Worm (Caenorhabditis elegans) whole organism, midembryonic: ENCODE data around the gene F18E9.4.

Experiments used
- cog-1 ChIP-seq: sonication (generic microtip); optimal IDR thresholded peaks from 2 replicates; lab custom pipeline; 2016; ENCODE audit warnings: missing genetic modification characterization, missing compliant biosample characterization
- flt-1 ChIP-seq: fragments of 200-800 bp; sonication (Bioruptor generic); IDR thresholded peaks from 2 replicates; pipeline ENCODE4 v1.3.6; 2022; ENCODE audit warnings: missing genetic modification characterization, missing compliant biosample characterization
- med-1 ChIP-seq: sonication (generic microtip); optimal IDR thresholded peaks from 2 replicates; lab custom pipeline; 2017; ENCODE audit warnings: missing genetic modification characterization, mild to moderate bottlenecking, missing compliant biosample characterization, antibody characterized with exemption, missing genetic modification reagents; ENCODE audit not compliant: insufficient read depth
- tab-1 ChIP-seq: fragments of 200-800 bp; sonication (Bioruptor generic); IDR thresholded peaks from 2 replicates; pipeline ENCODE4 v1.3.6; 2022; ENCODE audit warnings: missing genetic modification characterization, missing compliant biosample characterization
- ztf-23 ChIP-seq: fragments of 200-800 bp; sonication (Bioruptor generic); IDR thresholded peaks from 2 replicates; pipeline ENCODE4 v1.3.6; 2022; ENCODE audit warnings: missing genetic modification reagents, missing genetic modification characterization, missing compliant biosample characterization
- ztf-29 ChIP-seq: fragments of 200-800 bp; sonication (Bioruptor generic); IDR thresholded peaks from 2 replicates; pipeline ENCODE4 v1.3.6; 2022; ENCODE audit warnings: missing genetic modification reagents, missing genetic modification characterization, missing compliant biosample characterization

- no peak for TF ChIP-seq cog-1 (tag; lab: Kevin White, UChicago)
- TF ChIP-seq ztf-23 (GFP tag; lab: Robert Waterston, UW): no peak
- no peak for TF ChIP-seq tab-1
- TF ChIP-seq flt-1: no peak
- no peak for TF ChIP-seq ztf-29 (GFP tag; lab: Robert Waterston, UW)
- TF ChIP-seq med-1: no peak
Measured at ce11 chrX:8605005-8605404, 24.7 kb downstream of the F18E9.4 start, which contains the start of the genes H35N09.2 and H35N09.1.
